Fruit fly (Drosophila melanogaster): ENCODE results near the gene CCT7.

- peak; percentile 59 for TF ChIP-seq psq (optimal IDR thresholded peaks at IDR 0.05)
- TF ChIP-seq h (optimal IDR thresholded peaks at IDR 0.05) = no peak
- no peak for TF ChIP-seq Sin3A (optimal IDR thresholded peaks at IDR 0.05)
- TF ChIP-seq insv (optimal IDR thresholded peaks at IDR 0.05) = no peak
- no peak for TF ChIP-seq ttk (optimal IDR thresholded peaks at IDR 0.05)
Observed at dm6 chr3R:8846154-8846648, 44.8 kb downstream of the CCT7 start.

All from Kc167 (cell line).